Fruit fly (Drosophila melanogaster): ENCODE results near the gene mTerf5.

Gene mTerf5

DNA sequence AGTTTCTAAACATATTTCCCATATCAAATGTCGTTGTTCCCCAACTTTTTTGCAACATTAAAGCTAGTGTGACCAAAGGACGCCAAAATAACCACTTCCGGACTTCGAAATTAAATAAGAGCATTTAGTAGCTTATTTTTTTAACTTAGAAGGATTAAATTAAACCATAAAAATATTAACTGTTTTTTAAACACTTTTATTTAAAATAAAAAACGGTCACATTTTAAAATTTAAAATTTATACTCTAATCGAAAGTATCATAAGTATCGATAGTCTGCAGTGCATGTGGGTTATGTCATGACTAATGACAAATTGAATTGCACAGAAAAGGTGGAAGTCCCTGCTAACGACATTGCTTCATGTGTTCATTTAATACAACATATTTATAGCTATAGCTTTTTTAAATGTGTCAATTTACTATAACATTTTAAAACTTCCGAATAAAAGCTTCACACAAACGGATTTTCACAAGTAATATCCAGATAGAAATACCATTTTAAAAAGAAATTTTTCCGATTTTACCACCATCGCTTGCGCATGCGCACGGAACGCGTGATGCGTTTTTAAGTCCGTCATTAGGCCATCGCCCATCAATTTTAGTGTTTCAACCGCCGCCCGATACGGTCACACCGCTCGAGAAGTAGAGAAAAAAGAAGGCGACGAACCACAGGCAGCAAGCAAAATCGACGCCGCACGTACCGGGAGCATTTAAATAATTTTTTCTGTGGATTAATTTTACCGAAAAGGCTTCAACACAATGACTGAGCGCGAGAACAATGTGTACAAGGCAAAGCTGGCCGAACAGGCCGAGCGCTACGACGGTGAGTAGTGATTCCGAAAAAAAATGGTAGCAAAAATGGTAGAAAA lies 18.8 kb upstream of the mTerf5 start, which contains the start of the genes CG7156 and 14-3-3epsilon (continued):
- TF ChIP-seq CG9797 (GFP tag; optimal IDR thresholded peaks at IDR 0.05) (peak; percentile 96), slp2 (GFP tag; optimal IDR thresholded peaks at IDR 0.05) (no peak), crol (GFP tag; IDR thresholded peaks at IDR 0.05) (no peak), Dref (GFP tag; IDR thresholded peaks at IDR 0.05) (peak; percentile 61), grn (GFP tag; optimal IDR thresholded peaks at IDR 0.05) (no peak), croc (GFP tag; conservative IDR thresholded peaks at IDR 0.05) (no peak), slbo (GFP tag; IDR thresholded peaks at IDR 0.05) (peak; percentile 65), Dip3 (GFP tag; optimal IDR thresholded peaks at IDR 0.05) (no peak), pnt (GFP tag; optimal IDR thresholded peaks at IDR 0.05) (no peak), ems (GFP tag; optimal IDR thresholded peaks at IDR 0.05) (no peak), Lpt (GFP tag; optimal IDR thresholded peaks at IDR 0.05) (no peak), CG15269 (tag; optimal IDR thresholded peaks at IDR 0.05) (no peak), ERR (GFP tag; optimal IDR thresholded peaks at IDR 0.05) (no peak), CG18476 (GFP tag; optimal IDR thresholded peaks at IDR 0.05) (no peak), Ets65A (GFP tag) (peak; percentile 81), bigmax (GFP tag; optimal IDR thresholded peaks at IDR 0.05) (no peak), NK7.1 (GFP tag; optimal IDR thresholded peaks at IDR 0.05) (no peak), Nf-YA (GFP tag; IDR thresholded peaks at IDR 0.05) (0 out of 2 replicates have a peak, but pooled peaks have one; percentile 5), CG1529 (GFP tag; optimal IDR thresholded peaks at IDR 0.05) (no peak), gcm2 (GFP tag; optimal IDR thresholded peaks at IDR 0.05) (no peak), sug (tag; optimal IDR thresholded peaks at IDR 0.05) (peak; percentile 22), twi (tag; optimal IDR thresholded peaks at IDR 0.05) (peak; percentile 4), CG4360 (GFP tag; IDR thresholded peaks at IDR 0.05) (0 out of 2 replicates have a peak, but pooled peaks have one; percentile 24), CG1602 (GFP tag; optimal IDR thresholded peaks at IDR 0.05) (peak; percentile 30), CG7839 (tag; optimal IDR thresholded peaks at IDR 0.05) (no peak), CG6791 (GFP tag; IDR thresholded peaks at IDR 0.05; ENCODE audit: partially characterized antibody) (peak; percentile 52; the same call in 2 of the 3 replicates), Asciz (GFP tag; optimal IDR thresholded peaks at IDR 0.05) (no peak), her (GFP tag; optimal IDR thresholded peaks at IDR 0.05) (no peak), CG12236 (GFP tag; optimal IDR thresholded peaks at IDR 0.05) (peak; percentile 11), CG30403 (GFP tag; optimal IDR thresholded peaks at IDR 0.05) (peak; percentile 67), tup (GFP tag; optimal IDR thresholded peaks at IDR 0.05) (no peak), CG2678 (tag; optimal IDR thresholded peaks at IDR 0.05) (no peak), CG8388 (GFP tag; optimal IDR thresholded peaks at IDR 0.05) (peak; percentile 49), CG6272 (GFP tag; IDR thresholded peaks at IDR 0.05) (no peak), ash1 (GFP tag; optimal IDR thresholded peaks at IDR 0.05) (no peak), Rx (GFP tag; IDR thresholded peaks at IDR 0.05) (no peak), wek (GFP tag; optimal IDR thresholded peaks at IDR 0.05) (peak; percentile 38), Dad (GFP tag; optimal IDR thresholded peaks at IDR 0.05) (no peak), tin (GFP tag; optimal IDR thresholded peaks at IDR 0.05) (peak; percentile 19), dm (GFP tag; optimal IDR thresholded peaks at IDR 0.05) (peak; percentile 49), pzg (GFP tag; optimal IDR thresholded peaks at IDR 0.05) (peak; percentile 70), Oaz (GFP tag; IDR thresholded peaks at IDR 0.05) (no peak), ato (GFP tag; IDR thresholded peaks at IDR 0.05; ENCODE audit: partially characterized antibody) (no peak; the same call in 1 of the 2 replicates), ro (GFP tag; IDR thresholded peaks at IDR 0.05) (no peak), CG4282 (GFP tag; optimal IDR thresholded peaks at IDR 0.05) (peak; percentile 9), CG5245 (GFP tag; optimal IDR thresholded peaks at IDR 0.05) (no peak), CG18011 (GFP tag; optimal IDR thresholded peaks at IDR 0.05) (peak; percentile 45), sc (optimal IDR thresholded peaks at IDR 0.05) (no peak), sc (GFP tag; optimal IDR thresholded peaks at IDR 0.05) (no peak), sd (tag; optimal IDR thresholded peaks at IDR 0.05) (no peak)
